Worm (Caenorhabditis elegans) whole organism, L4/young adult: ENCODE measurements around the gene rbm-17.

Experiments used
- W03F9.2 ChIP-seq: fragments of 150-350 bp; optimal IDR thresholded peaks from 2 replicates; lab custom pipeline; 2014; ENCODE audit warnings: missing biosample characterization, missing genetic modification characterization
- dao-5 ChIP-seq: sonication (generic microtip); optimal IDR thresholded peaks from 2 replicates; lab custom pipeline; 2016; ENCODE audit warnings: missing genotype, missing genetic modification characterization, moderate library complexity, missing compliant biosample characterization
- him-1 ChIP-seq: sonication (generic microtip); optimal IDR thresholded peaks from 2 replicates; lab custom pipeline; 2016; ENCODE audit warnings: missing genotype, missing genetic modification reagents, missing genetic modification characterization, missing compliant biosample characterization

DNA sequence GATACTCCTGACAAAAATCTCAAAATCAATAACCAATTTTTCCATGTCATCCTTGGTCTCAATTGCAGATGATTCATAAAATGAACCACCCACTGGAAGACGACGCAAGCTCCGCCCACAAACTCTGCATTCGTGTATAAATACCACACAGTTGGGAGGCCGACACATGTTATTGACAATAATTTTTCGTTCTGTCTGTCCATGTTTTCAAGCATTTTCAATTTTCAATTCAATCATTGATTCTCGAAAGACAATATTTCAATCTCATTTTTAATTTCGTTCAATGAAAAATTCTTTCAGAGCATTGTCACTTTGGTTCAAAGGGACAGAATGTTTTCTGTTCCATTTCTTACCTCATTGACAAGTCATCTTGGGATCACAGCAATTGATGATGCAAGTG, 37.9 kb downstream of the rbm-17 start, which contains the start of gene inx-9:
- TF ChIP-seq him-1 (tag; lab: Kevin White, UChicago) (no peak), W03F9.2 (tag; lab: Kevin White, UChicago) (no peak), dao-5 (tag; lab: Kevin White, UChicago) (no peak)
